Fruit fly (Drosophila melanogaster) whole organism, embryonic: ENCODE data around the gene Trl.
A peak's percentile ranks its signal among the peaks of the same experiment; 100 is the strongest.

Source experiments
- Ada2b ChIP-seq: fragments of 200-800 bp; sonication (Bioruptor generic); IDR thresholded peaks from 2 replicates; pipeline ENCODE4 v1.3.6; 2022; ENCODE audit warnings: missing biosample characterization, missing genetic modification characterization
- Asciz ChIP-seq: fragments of 200-800 bp; sonication (Bioruptor generic); optimal IDR thresholded peaks from 2 replicates; lab custom pipeline; 2017; ENCODE audit warnings: missing biosample characterization, mild to moderate bottlenecking, missing genetic modification characterization, missing genetic modification reagents
- Atf-2 ChIP-seq: fragments of 200-800 bp; sonication (Bioruptor generic); optimal IDR thresholded peaks from 2 replicates; lab custom pipeline; 2016; ENCODE audit warnings: missing biosample characterization, missing genetic modification characterization
- CG12071 ChIP-seq: fragments of 200-800 bp; sonication (Bioruptor generic); optimal IDR thresholded peaks from 3 replicates; lab custom pipeline; 2018; ENCODE audit warnings: missing biosample characterization, mild to moderate bottlenecking, missing genetic modification characterization
- CG13624 ChIP-seq: fragments of 200-800 bp; sonication (Bioruptor generic); optimal IDR thresholded peaks from 2 replicates; lab custom pipeline; 2016; ENCODE audit warnings: missing biosample characterization, missing genetic modification characterization
- CG13775 ChIP-seq: fragments of 200-800 bp; sonication (Bioruptor generic); optimal IDR thresholded peaks from 3 replicates; lab custom pipeline; 2017; ENCODE audit warnings: missing biosample characterization, mild to moderate bottlenecking, missing genetic modification characterization
- CG2889 ChIP-seq: fragments of 200-800 bp; sonication (Bioruptor generic); IDR thresholded peaks from 3 replicates; pipeline ENCODE4 v1.3.6; 2022; ENCODE audit warnings: missing biosample characterization, missing genetic modification characterization
- CG30020 ChIP-seq: fragments of 200-800 bp; optimal IDR thresholded peaks from 2 replicates; lab custom pipeline; 2019; ENCODE audit warnings: missing biosample characterization, mild to moderate bottlenecking, missing genetic modification characterization, moderate library complexity
- CG3065 ChIP-seq: fragments of 200-800 bp; sonication (Bioruptor generic); optimal IDR thresholded peaks from 2 replicates; lab custom pipeline; 2016; ENCODE audit warnings: missing biosample characterization, missing genetic modification characterization
- CG31441 ChIP-seq: fragments of 200-800 bp; sonication (Bioruptor generic); IDR thresholded peaks from 2 replicates; pipeline ENCODE4 v1.3.6; 2022; ENCODE audit warnings: missing biosample characterization, missing genetic modification characterization
- CG32772 ChIP-seq: fragments of 200-800 bp; sonication (Bioruptor generic); IDR thresholded peaks from 2 replicates; pipeline ENCODE4 v1.3.6; 2022; ENCODE audit warnings: missing biosample characterization, missing genetic modification characterization
- CG34422 ChIP-seq: fragments of 200-800 bp; sonication (Bioruptor generic); IDR thresholded peaks from 3 replicates; pipeline ENCODE4 v1.3.6; 2022; ENCODE audit warnings: missing biosample characterization, missing genetic modification characterization
- CG42726 ChIP-seq: fragments of 200-800 bp; sonication (Bioruptor generic); IDR thresholded peaks from 2 replicates; pipeline ENCODE4 v1.3.6; 2022; ENCODE audit warnings: missing biosample characterization, missing genetic modification characterization; ENCODE audit not compliant: partially characterized antibody
- CG4328 ChIP-seq: fragments of 200-800 bp; sonication (Bioruptor generic); optimal IDR thresholded peaks from 3 replicates; lab custom pipeline; 2017; ENCODE audit warnings: missing biosample characterization, missing genetic modification reagents, missing genetic modification characterization
- CG4424 ChIP-seq: fragments of 200-800 bp; sonication (Bioruptor generic); optimal IDR thresholded peaks from 3 replicates; lab custom pipeline; 2016; ENCODE audit warnings: missing biosample characterization, missing genetic modification characterization
- CG4730 ChIP-seq: fragments of 200-800 bp; sonication (Bioruptor generic); IDR thresholded peaks from 2 replicates; pipeline ENCODE4 v1.3.6; 2022; ENCODE audit warnings: missing biosample characterization, missing genetic modification characterization
- CG6254 ChIP-seq: fragments of 200-800 bp; sonication (Bioruptor generic); optimal IDR thresholded peaks from 3 replicates; lab custom pipeline; 2017; ENCODE audit warnings: mild to moderate bottlenecking, missing biosample characterization, missing genetic modification reagents, missing genetic modification characterization
- CG7372 ChIP-seq: fragments of 200-800 bp; sonication (Bioruptor generic); IDR thresholded peaks from 2 replicates; pipeline ENCODE4 v1.3.6; 2022; ENCODE audit warnings: missing biosample characterization, missing genetic modification characterization
- CG7745 ChIP-seq: fragments of 200-800 bp; sonication (Bioruptor generic); optimal IDR thresholded peaks from 2 replicates; lab custom pipeline; 2018; ENCODE audit warnings: missing biosample characterization, mild to moderate bottlenecking, missing genetic modification characterization, moderate library complexity
- CG7839 ChIP-seq: fragments of 200-800 bp; sonication (Bioruptor generic); optimal IDR thresholded peaks from 3 replicates; lab custom pipeline; 2018; ENCODE audit warnings: missing biosample characterization, mild to moderate bottlenecking, missing genetic modification characterization, moderate library complexity
- CG7963 ChIP-seq: fragments of 200-800 bp; sonication (Bioruptor generic); IDR thresholded peaks from 3 replicates; pipeline ENCODE4 v1.3.6; 2022; ENCODE audit warnings: missing biosample characterization, missing genetic modification characterization; ENCODE audit not compliant: partially characterized antibody
- CG8359 ChIP-seq: fragments of 200-800 bp; sonication (Bioruptor generic); optimal IDR thresholded peaks from 2 replicates; lab custom pipeline; 2017; ENCODE audit warnings: missing biosample characterization, mild to moderate bottlenecking, missing genetic modification characterization, borderline replicate concordance
- CG8388 ChIP-seq: fragments of 200-800 bp; sonication (Bioruptor generic); optimal IDR thresholded peaks from 2 replicates; lab custom pipeline; 2019; ENCODE audit warnings: missing biosample characterization, mild to moderate bottlenecking, missing genetic modification characterization, moderate library complexity
- CoRest ChIP-seq: fragments of 200-800 bp; sonication (Bioruptor generic); optimal IDR thresholded peaks from 3 replicates; lab custom pipeline; 2018; ENCODE audit warnings: missing biosample characterization, mild to moderate bottlenecking, missing genetic modification characterization, moderate library complexity
- D ChIP-seq, 2 experiments: fragments of 200-800 bp in 1 of 2; fragments of >200 bp in 1 of 2; sonication (Bioruptor generic) in 1 of 2; optimal IDR thresholded peaks; 2 replicates in 1 of 2; 3 replicates in 1 of 2; lab custom pipeline; 2017; ENCODE audit warnings: mild to moderate bottlenecking in 1 of 2, missing biosample characterization in 1 of 2, missing genetic modification characterization in 1 of 2, missing genetic modification reagents in 1 of 2
- ERR ChIP-seq: fragments of 200-800 bp; sonication (Bioruptor generic); optimal IDR thresholded peaks from 2 replicates; lab custom pipeline; 2016; ENCODE audit warnings: missing biosample characterization, missing genetic modification characterization
- Ets65A ChIP-seq: fragments of 200-800 bp; sonication (Bioruptor generic); peaks from one replicate; lab custom pipeline; 2016; ENCODE audit warnings: missing biosample characterization, missing genetic modification characterization
- Ets97D ChIP-seq: fragments of 200-800 bp; sonication (Bioruptor generic); optimal IDR thresholded peaks from 3 replicates; lab custom pipeline; 2016; ENCODE audit warnings: missing biosample characterization, missing genetic modification characterization
- Fer2 ChIP-seq: fragments of 200-800 bp; sonication (Bioruptor generic); optimal IDR thresholded peaks from 2 replicates; lab custom pipeline; 2018; ENCODE audit warnings: missing biosample characterization, mild to moderate bottlenecking, missing genetic modification characterization, moderate library complexity
- Gug ChIP-seq: fragments of 200-800 bp; sonication (Bioruptor generic); IDR thresholded peaks from 4 replicates; pipeline ENCODE4 v1.3.6; 2022; ENCODE audit warnings: missing biosample characterization, missing genetic modification characterization
- H2.0 ChIP-seq: fragments of 200-800 bp; sonication (Bioruptor generic); IDR thresholded peaks from 2 replicates; pipeline ENCODE4 v1.3.6; 2022; ENCODE audit warnings: missing biosample characterization, missing genetic modification characterization
- Lpt ChIP-seq: fragments of >200 bp; optimal IDR thresholded peaks from 2 replicates; lab custom pipeline; 2018; ENCODE audit warnings: missing biosample characterization, missing genetic modification characterization
- NFAT ChIP-seq: fragments of 200-800 bp; sonication (Bioruptor generic); IDR thresholded peaks from 2 replicates; pipeline ENCODE4 v1.3.6; 2022; ENCODE audit warnings: missing biosample characterization, missing genetic modification characterization
- Pdp1 ChIP-seq, 2 experiments: fragments of 200-800 bp; sonication (Bioruptor generic); optimal IDR thresholded peaks; 3 replicates each; lab custom pipeline; 2016; ENCODE audit warnings: missing biosample characterization in 2 of 2, missing genetic modification characterization in 2 of 2, mild to moderate bottlenecking in 1 of 2, moderate library complexity in 1 of 2
- Poxn ChIP-seq: fragments of 200-800 bp; sonication (Bioruptor generic); IDR thresholded peaks from 2 replicates; pipeline ENCODE4 v1.3.6; 2022; ENCODE audit warnings: missing biosample characterization, missing genetic modification characterization
- Six4 ChIP-seq: fragments of 200-800 bp; sonication (Bioruptor generic); optimal IDR thresholded peaks from 2 replicates; lab custom pipeline; 2016; ENCODE audit warnings: missing biosample characterization, missing genetic modification characterization
- Sry-β ChIP-seq: fragments of 200-800 bp; sonication (Bioruptor generic); optimal IDR thresholded peaks from 2 replicates; lab custom pipeline; 2018; ENCODE audit warnings: missing biosample characterization, mild to moderate bottlenecking, missing genetic modification characterization, moderate library complexity
- Vsx1 ChIP-seq: fragments of 200-800 bp; sonication (Bioruptor generic); optimal IDR thresholded peaks from 2 replicates; lab custom pipeline; 2017; ENCODE audit warnings: missing biosample characterization, mild to moderate bottlenecking, missing genetic modification characterization, missing genetic modification reagents
- cato ChIP-seq: fragments of 200-800 bp; sonication (Bioruptor generic); optimal IDR thresholded peaks from 2 replicates; lab custom pipeline; 2016; ENCODE audit warnings: missing biosample characterization, missing genetic modification characterization, borderline replicate concordance
- chif ChIP-seq, 2 experiments: fragments of 200-800 bp; sonication (Bioruptor generic); optimal IDR thresholded peaks; 3 replicates each; lab custom pipeline; 2016; ENCODE audit warnings: missing biosample characterization in 2 of 2, missing genetic modification characterization in 2 of 2
- en ChIP-seq: fragments of 200-800 bp; sonication (Bioruptor generic); optimal IDR thresholded peaks from 2 replicates; lab custom pipeline; 2016; ENCODE audit warnings: missing biosample characterization, missing genetic modification characterization
- eyg ChIP-seq: fragments of 200-800 bp; sonication (Bioruptor generic); optimal IDR thresholded peaks from 3 replicates; lab custom pipeline; 2016; ENCODE audit warnings: missing biosample characterization, missing genetic modification characterization
- gsb ChIP-seq: fragments of 200-800 bp; sonication (Bioruptor generic); IDR thresholded peaks from 2 replicates; pipeline ENCODE4 v1.3.6; 2022; ENCODE audit warnings: missing biosample characterization, missing genetic modification characterization
- hbn ChIP-seq: fragments of 200-800 bp; sonication (Bioruptor generic); IDR thresholded peaks from 2 replicates; pipeline ENCODE4 v1.3.6; 2022; ENCODE audit warnings: missing biosample characterization, missing genetic modification characterization; ENCODE audit not compliant: partially characterized antibody
- kay ChIP-seq: fragments of 200-800 bp; sonication (Bioruptor generic); optimal IDR thresholded peaks from 2 replicates; lab custom pipeline; 2016; ENCODE audit warnings: missing biosample characterization, missing genetic modification characterization
- mld ChIP-seq: fragments of 200-800 bp; sonication (Bioruptor generic); IDR thresholded peaks from 3 replicates; pipeline ENCODE4 v1.3.6; 2022; ENCODE audit warnings: missing biosample characterization, missing genetic modification characterization; ENCODE audit not compliant: partially characterized antibody
- slp2 ChIP-seq: fragments of 200-800 bp; sonication (Bioruptor generic); optimal IDR thresholded peaks from 2 replicates; lab custom pipeline; 2016; ENCODE audit warnings: missing biosample characterization, missing genetic modification characterization
- so ChIP-seq: fragments of 200-800 bp; sonication (Bioruptor generic); IDR thresholded peaks from 3 replicates; pipeline ENCODE4 v1.3.6; 2022; ENCODE audit warnings: missing biosample characterization, missing genetic modification characterization
- vnd ChIP-seq: fragments of 200-800 bp; sonication (Bioruptor generic); IDR thresholded peaks from 3 replicates; pipeline ENCODE4 v1.3.6; 2022; ENCODE audit warnings: missing biosample characterization, missing genetic modification characterization; ENCODE audit not compliant: partially characterized antibody

The Trl gene

DNA sequence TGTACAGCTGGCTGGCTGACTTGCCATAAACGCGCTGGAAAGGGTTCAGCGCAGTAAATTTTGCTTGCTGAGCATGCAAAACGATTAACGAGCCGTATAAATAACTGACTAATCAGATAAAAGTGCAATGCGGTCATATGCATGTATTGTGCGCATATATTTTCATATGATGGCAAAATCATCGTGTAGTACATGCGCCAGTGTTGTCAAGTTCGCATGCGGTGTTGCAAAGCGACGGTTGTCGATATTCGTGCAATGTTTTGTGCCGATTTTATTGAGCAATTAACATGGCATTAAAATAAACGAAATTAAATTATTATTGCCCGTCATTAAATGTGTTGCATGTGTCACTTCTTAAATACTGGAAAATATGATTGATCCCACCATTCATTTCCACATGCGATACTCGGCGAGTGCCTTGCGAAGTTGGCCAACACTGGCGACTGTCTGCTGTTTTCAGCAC lies 29.3 kb upstream of the Trl start (continued):
- TF ChIP-seq CG7372 (GFP tag; lab: Robert Waterston, UW) (peak; percentile 75), CG8388 (GFP tag; lab: Kevin White, UChicago) (peak; percentile 56), vnd (peak; percentile 81), CG8359 (GFP tag; lab: Kevin White, UChicago) (peak; percentile 43), Gug (peak; percentile 65; the same call in 3 of the 4 replicates), Ada2b (GFP tag; lab: Robert Waterston, UW) (no peak), CG42726 (GFP tag; lab: Robert Waterston, UW) (peak; percentile 63), chif (GFP tag; optimal IDR thresholded peaks at IDR 0.05; lab: Kevin White, UChicago) (peak; percentile 75 to 81), CG4424 (peak; percentile 65), CG2889 (GFP tag; lab: Robert Waterston, UW) (0 out of 3 replicates have a peak, but pooled peaks have one; percentile 54), CG6254 (GFP tag; lab: Kevin White, UChicago) (no peak), CG12071 (GFP tag; lab: Kevin White, UChicago) (no peak), CG30020 (tag; lab: Kevin White, UChicago) (peak; percentile 44), eyg (GFP tag; lab: Kevin White, UChicago) (peak; percentile 80), Ets65A (GFP tag; lab: Kevin White, UChicago) (peak; percentile 97), Poxn (GFP tag; lab: Robert Waterston, UW) (peak; percentile 36; the same call in 1 of the 2 replicates), CG7745 (tag; lab: Kevin White, UChicago) (no peak), CG7839 (no peak), slp2 (peak; percentile 75), D (optimal IDR thresholded peaks at IDR 0.05; lab: Kevin White, UChicago) (no peak), D (GFP tag; optimal IDR thresholded peaks at IDR 0.05; lab: Kevin White, UChicago) (peak; percentile 26), Ets97D (GFP tag; lab: Kevin White, UChicago) (peak; percentile 70), Atf-2 (GFP tag; lab: Kevin White, UChicago) (peak; percentile 73), CoRest (peak; percentile 45), gsb (GFP tag; lab: Robert Waterston, UW) (peak; percentile 50; the same call in 1 of the 2 replicates), Asciz (no peak), CG3065 (GFP tag; lab: Kevin White, UChicago) (peak; percentile 54), NFAT (GFP tag; lab: Robert Waterston, UW) (peak; percentile 78; the same call in 1 of the 2 replicates), CG7963 (0 out of 3 replicates have a peak, but pooled peaks have one; percentile 61), CG31441 (0 out of 2 replicates have a peak, but pooled peaks have one; percentile 31), H2.0 (peak; percentile 47; the same call in 1 of the 2 replicates), CG13624 (GFP tag; lab: Kevin White, UChicago) (peak; percentile 88), Fer2 (tag; lab: Kevin White, UChicago) (peak; percentile 54), en (GFP tag; lab: Kevin White, UChicago) (peak; percentile 77), hbn (GFP tag; lab: Robert Waterston, UW) (peak; percentile 69), Pdp1 (GFP tag; optimal IDR thresholded peaks at IDR 0.05; lab: Kevin White, UChicago) (peak; percentile 63 to 89), Vsx1 (no peak), CG34422 (peak; percentile 69; the same call in 2 of the 3 replicates), CG4730 (GFP tag; lab: Robert Waterston, UW) (peak; percentile 55), ERR (GFP tag; lab: Kevin White, UChicago) (peak; percentile 68), cato (GFP tag; lab: Kevin White, UChicago) (peak; percentile 72), Sry-β (GFP tag; lab: Kevin White, UChicago) (peak; percentile 28), kay (peak; percentile 75), so (peak; percentile 77; the same call in 2 of the 3 replicates), Lpt (GFP tag; lab: Kevin White, UChicago) (no peak), CG32772 (GFP tag; lab: Robert Waterston, UW) (peak; percentile 71), CG13775 (GFP tag; lab: Kevin White, UChicago) (peak; percentile 82), Six4 (peak; percentile 54), mld (GFP tag; lab: Robert Waterston, UW) (peak; percentile 74; the same call in 2 of the 3 replicates), CG4328 (GFP tag; lab: Kevin White, UChicago) (peak; percentile 28)
